Fruit fly (Drosophila melanogaster): ENCODE measurements around the gene SNF4Agamma.

SNF4Agamma gene

dm6 chr3R:21218733-21219165, 78.2 kb downstream of the SNF4Agamma start, which contains the start of the genes Smyd5 and Oga (continued):
- TF ChIP-seq emc (GFP tag; optimal IDR thresholded peaks at IDR 0.05): no peak
- TF ChIP-seq br (optimal IDR thresholded peaks at IDR 0.05): no peak
- TF ChIP-seq CG7928 (GFP tag; optimal IDR thresholded peaks at IDR 0.05): peak; percentile 11
- peak; percentile 91 for TF ChIP-seq CG42726 (GFP tag; IDR thresholded peaks at IDR 0.05; ENCODE audit: partially characterized antibody)
- TF ChIP-seq knrl (GFP tag; IDR thresholded peaks at IDR 0.05; ENCODE audit: partially characterized antibody): peak; percentile 91
- TF ChIP-seq CG31388 (GFP tag; optimal IDR thresholded peaks at IDR 0.05): no peak
- TF ChIP-seq lbe (GFP tag; optimal IDR thresholded peaks at IDR 0.05): peak; percentile 6
- TF ChIP-seq crp (GFP tag; optimal IDR thresholded peaks at IDR 0.05): no peak
- TF ChIP-seq YL-1 (GFP tag; optimal IDR thresholded peaks at IDR 0.05): peak; percentile 91
- peak; percentile 44; the same call in 2 of the 3 replicates for TF ChIP-seq CG17361 (GFP tag; IDR thresholded peaks at IDR 0.05)
- TF ChIP-seq lab (GFP tag; optimal IDR thresholded peaks at IDR 0.05): no peak
- TF ChIP-seq CG32532 (GFP tag; IDR thresholded peaks at IDR 0.05): peak; percentile 74
- TF ChIP-seq CG10209 (GFP tag; optimal IDR thresholded peaks at IDR 0.05): no peak
- peak; percentile 97 for TF ChIP-seq mld (GFP tag; IDR thresholded peaks at IDR 0.05; ENCODE audit: partially characterized antibody)
- TF ChIP-seq nom (GFP tag; optimal IDR thresholded peaks at IDR 0.05): peak; percentile 0
- TF ChIP-seq pzg (GFP tag; optimal IDR thresholded peaks at IDR 0.05): peak; percentile 82
- TF ChIP-seq CG15073 (GFP tag; optimal IDR thresholded peaks at IDR 0.05): no peak
- TF ChIP-seq CG9609 (GFP tag; optimal IDR thresholded peaks at IDR 0.05): peak; percentile 26
- no peak for TF ChIP-seq Taf1 (GFP tag; IDR thresholded peaks at IDR 0.05)
- TF ChIP-seq CG4360 (GFP tag; IDR thresholded peaks at IDR 0.05): no peak
- no peak for TF ChIP-seq CG10274 (GFP tag; optimal IDR thresholded peaks at IDR 0.05)
- no peak for TF ChIP-seq CG11504 (tag; optimal IDR thresholded peaks at IDR 0.05)
- TF ChIP-seq BEAF-32 (GFP tag; optimal IDR thresholded peaks at IDR 0.05): peak; percentile 95
- TF ChIP-seq eve (GFP tag; optimal IDR thresholded peaks at IDR 0.05): no peak
- no peak for TF ChIP-seq CG4820 (GFP tag; optimal IDR thresholded peaks at IDR 0.05)
- peak; percentile 84 for TF ChIP-seq sens (GFP tag)
- TF ChIP-seq psq (GFP tag; optimal IDR thresholded peaks at IDR 0.05): no peak
- TF ChIP-seq Trl (optimal IDR thresholded peaks at IDR 0.05): no peak
- TF ChIP-seq Trl (GFP tag; optimal IDR thresholded peaks at IDR 0.05): peak; percentile 53
- TF ChIP-seq CG17912 (GFP tag; optimal IDR thresholded peaks at IDR 0.05): peak; percentile 37
- TF ChIP-seq CG9817 (tag; optimal IDR thresholded peaks at IDR 0.05): no peak
- TF ChIP-seq CG5953 (GFP tag; IDR thresholded peaks at IDR 0.05): no peak
- no peak for TF ChIP-seq repo (GFP tag; optimal IDR thresholded peaks at IDR 0.05)
- no peak for TF ChIP-seq run (tag; optimal IDR thresholded peaks at IDR 0.05)
- no peak for TF ChIP-seq Deaf1 (tag; optimal IDR thresholded peaks at IDR 0.05)
- no peak for TF ChIP-seq CG10959 (GFP tag; IDR thresholded peaks at IDR 0.05)
- no peak for TF ChIP-seq tio (GFP tag; optimal IDR thresholded peaks at IDR 0.05)
- TF ChIP-seq Ada2b (GFP tag; IDR thresholded peaks at IDR 0.05): no peak
- no peak for TF ChIP-seq CG6654 (GFP tag; optimal IDR thresholded peaks at IDR 0.05)
- TF ChIP-seq CG3407 (GFP tag; optimal IDR thresholded peaks at IDR 0.05): no peak
- TF ChIP-seq Mad (GFP tag; optimal IDR thresholded peaks at IDR 0.05): peak; percentile 29
- no peak for TF ChIP-seq CG12942 (GFP tag; optimal IDR thresholded peaks at IDR 0.05)
- peak; percentile 17 for TF ChIP-seq Camta (GFP tag; optimal IDR thresholded peaks at IDR 0.05)
- peak; percentile 41 for TF ChIP-seq phol (tag; optimal IDR thresholded peaks at IDR 0.05)
- no peak for TF ChIP-seq gsb-n (tag; optimal IDR thresholded peaks at IDR 0.05)
- no peak for TF ChIP-seq Fer1 (GFP tag; optimal IDR thresholded peaks at IDR 0.05)
- TF ChIP-seq CG34422 (GFP tag; IDR thresholded peaks at IDR 0.05): 0 out of 3 replicates have a peak, but pooled peaks have one; percentile 45
- TF ChIP-seq CG2199 (GFP tag; IDR thresholded peaks at IDR 0.05): no peak
- no peak for TF ChIP-seq danr (GFP tag; IDR thresholded peaks at IDR 0.05)
- TF ChIP-seq Ets65A (GFP tag): peak; percentile 12
- peak; percentile 59 for TF ChIP-seq CG10267 (tag; optimal IDR thresholded peaks at IDR 0.05)
- no peak for TF ChIP-seq gcm2 (GFP tag; optimal IDR thresholded peaks at IDR 0.05)
